Worm (Caenorhabditis elegans) whole organism, L4 larva: ENCODE results near the gene F59B2.13.

ENCODE experiments used
- aha-1 ChIP-seq: fragments of 150-350 bp; peaks from one replicate; lab custom pipeline; 2014; ENCODE audit warnings: missing biosample characterization, missing genetic modification characterization
- daf-16 ChIP-seq, 3 experiments: sonication (generic microtip); optimal IDR thresholded peaks; 2 replicates each; lab custom pipeline; 2016 to 2017; ENCODE audit warnings: missing genetic modification characterization in 3 of 3, missing genetic modification reagents in 3 of 3, mild to moderate bottlenecking in 2 of 3, missing compliant biosample characterization in 2 of 3, missing biosample characterization in 1 of 3, moderate library complexity in 1 of 3
- pqm-1 ChIP-seq: sonication (generic microtip); optimal IDR thresholded peaks from 2 replicates; lab custom pipeline; 2017; ENCODE audit warnings: missing biosample characterization, missing genetic modification characterization
- saeg-2 ChIP-seq: fragments of 200-800 bp; sonication (Bioruptor generic); IDR thresholded peaks from 2 replicates; pipeline ENCODE4 v1.3.6; 2022; ENCODE audit warnings: missing genetic modification reagents, missing genetic modification characterization, missing compliant biosample characterization
- skn-1 ChIP-seq: fragments of 150-350 bp; optimal IDR thresholded peaks from 2 replicates; lab custom pipeline; 2014; ENCODE audit warnings: missing biosample characterization, missing genetic modification characterization
- unc-62 ChIP-seq, 3 experiments: fragments of 150-350 bp in 1 of 3; sonication (generic microtip); optimal IDR thresholded peaks in 2 of 3; peaks in 1 of 3; 1 replicate in 1 of 3; 2 replicates in 2 of 3; lab custom pipeline; 2014 to 2017; ENCODE audit warnings: missing biosample characterization in 3 of 3, missing genetic modification characterization in 3 of 3, missing genetic modification reagents in 3 of 3, missing genotype in 1 of 3

ce11 chrIII:8984960-8985359, 41.9 kb downstream of the F59B2.13 start:
- TF ChIP-seq daf-16 (GFP tag; optimal IDR thresholded peaks at IDR 0.05; lab: Kevin White, UChicago): peak in 1 of 2 experiments; percentile 44
- TF ChIP-seq daf-16 (tag; optimal IDR thresholded peaks at IDR 0.05; lab: Kevin White, UChicago): no peak
- TF ChIP-seq skn-1 (tag; lab: Kevin White, UChicago): no peak
- TF ChIP-seq unc-62 (GFP tag; optimal IDR thresholded peaks at IDR 0.05 in 1 of 2; lab: Kevin White, UChicago): peak in 1 of 2 experiments; percentile 92
- TF ChIP-seq unc-62 (tag; optimal IDR thresholded peaks at IDR 0.05; lab: Kevin White, UChicago): no peak
- TF ChIP-seq pqm-1 (tag; lab: Kevin White, UChicago): no peak
- peak; percentile 98 for TF ChIP-seq aha-1 (tag; lab: Kevin White, UChicago)
- no peak for TF ChIP-seq saeg-2 (GFP tag; lab: Robert Waterston, UW)
